Fruit fly (Drosophila melanogaster) whole organism, prepupa: ENCODE data around the gene CG10591.

Experiments
- CG10631 ChIP-seq: fragments of 200-800 bp; sonication (Bioruptor generic); optimal IDR thresholded peaks from 2 replicates; lab custom pipeline; 2016; ENCODE audit warnings: missing biosample characterization, missing genetic modification characterization
- CG11762 ChIP-seq: fragments of 200-800 bp; sonication (Bioruptor generic); optimal IDR thresholded peaks from 3 replicates; lab custom pipeline; 2016; ENCODE audit warnings: missing biosample characterization, missing genetic modification characterization; ENCODE audit not compliant: insufficient read depth
- CG1621 ChIP-seq: fragments of 200-800 bp; sonication (Bioruptor generic); optimal IDR thresholded peaks from 3 replicates; lab custom pipeline; 2018; ENCODE audit warnings: missing biosample characterization, mild to moderate bottlenecking, missing genetic modification characterization
- CG3032 ChIP-seq: fragments of 200-800 bp; optimal IDR thresholded peaks from 2 replicates; lab custom pipeline; 2019; ENCODE audit warnings: missing biosample characterization, mild to moderate bottlenecking, missing genetic modification characterization, moderate library complexity
- CG4318 ChIP-seq: fragments of 200-800 bp; sonication (Bioruptor generic); optimal IDR thresholded peaks from 3 replicates; lab custom pipeline; 2017; ENCODE audit warnings: missing biosample characterization, mild to moderate bottlenecking, missing genetic modification characterization
- CG6163 ChIP-seq: fragments of 200-800 bp; sonication (Bioruptor generic); IDR thresholded peaks from 3 replicates; pipeline ENCODE4 v1.3.6; 2022; ENCODE audit warnings: missing biosample characterization, missing genetic modification characterization
- CG6792 ChIP-seq: fragments of 200-800 bp; sonication (Bioruptor generic); optimal IDR thresholded peaks from 3 replicates; lab custom pipeline; 2016; ENCODE audit warnings: missing biosample characterization, missing genetic modification characterization
- CG6808 ChIP-seq: fragments of 200-800 bp; sonication (Bioruptor generic); optimal IDR thresholded peaks from 3 replicates; lab custom pipeline; 2017; ENCODE audit warnings: missing biosample characterization, missing genetic modification characterization, mild to moderate bottlenecking, moderate library complexity, missing genetic modification reagents
- CG6854 ChIP-seq: fragments of 200-800 bp; sonication (Bioruptor generic); optimal IDR thresholded peaks from 2 replicates; lab custom pipeline; 2017; ENCODE audit warnings: missing biosample characterization, mild to moderate bottlenecking, missing genetic modification characterization
- CG8119 ChIP-seq: fragments of 200-800 bp; sonication (Bioruptor generic); IDR thresholded peaks from 3 replicates; pipeline ENCODE4 v1.3.6; 2022; ENCODE audit warnings: missing biosample characterization, missing genetic modification characterization
- CG8632 ChIP-seq: fragments of 200-800 bp; sonication (Bioruptor generic); optimal IDR thresholded peaks from 3 replicates; lab custom pipeline; 2016; ENCODE audit warnings: missing biosample characterization, missing genetic modification characterization
- CG9139 ChIP-seq: fragments of 200-800 bp; sonication (Bioruptor generic); optimal IDR thresholded peaks from 3 replicates; lab custom pipeline; 2017; ENCODE audit warnings: missing biosample characterization, mild to moderate bottlenecking, missing genetic modification characterization
- Eip75B ChIP-seq: fragments of 200-800 bp; sonication (Bioruptor generic); optimal IDR thresholded peaks from 3 replicates; lab custom pipeline; 2016; ENCODE audit warnings: missing biosample characterization, missing genetic modification characterization
- Eip78C ChIP-seq: fragments of 200-800 bp; sonication (Bioruptor generic); peaks from one replicate; lab custom pipeline; 2016; ENCODE audit warnings: missing biosample characterization, missing genetic modification characterization
- Eip93F ChIP-seq: fragments of 200-800 bp; sonication (Bioruptor generic); optimal IDR thresholded peaks from 2 replicates; lab custom pipeline; 2016; ENCODE audit warnings: missing biosample characterization, mild to moderate bottlenecking, missing genetic modification characterization
- Ets21C ChIP-seq: fragments of 200-800 bp; sonication (Bioruptor generic); optimal IDR thresholded peaks from 3 replicates; lab custom pipeline; 2016; ENCODE audit warnings: missing biosample characterization, missing genetic modification characterization
- Hr38 ChIP-seq: sonication (Bioruptor generic); optimal IDR thresholded peaks from 2 replicates; lab custom pipeline; 2016; ENCODE audit warnings: missing biosample characterization, missing genetic modification characterization
- Hr4 ChIP-seq: fragments of 200-800 bp; sonication (Bioruptor generic); optimal IDR thresholded peaks from 3 replicates; lab custom pipeline; 2016; ENCODE audit warnings: missing biosample characterization, missing genetic modification characterization
- Lpt ChIP-seq: fragments of 200-800 bp; sonication (Bioruptor generic); optimal IDR thresholded peaks from 3 replicates; lab custom pipeline; 2016; ENCODE audit warnings: missing biosample characterization, missing genetic modification characterization
- Met ChIP-seq: fragments of 200-800 bp; sonication (Bioruptor generic); optimal IDR thresholded peaks from 3 replicates; lab custom pipeline; 2016; ENCODE audit warnings: missing biosample characterization, missing genetic modification characterization
- OdsH ChIP-seq: fragments of 200-800 bp; sonication (Bioruptor generic); optimal IDR thresholded peaks from 3 replicates; lab custom pipeline; 2016; ENCODE audit warnings: missing biosample characterization, missing genetic modification characterization
- Smox ChIP-seq: fragments of 200-800 bp; sonication (Bioruptor generic); optimal IDR thresholded peaks from 3 replicates; lab custom pipeline; 2016; ENCODE audit warnings: missing biosample characterization, missing genetic modification characterization
- Sox102F ChIP-seq: fragments of 200-800 bp; sonication (Bioruptor generic); optimal IDR thresholded peaks from 2 replicates; lab custom pipeline; 2016; ENCODE audit warnings: missing biosample characterization, mild to moderate bottlenecking, missing genetic modification characterization
- Sox14 ChIP-seq: fragments of 200-800 bp; sonication (Bioruptor generic); optimal IDR thresholded peaks from 3 replicates; lab custom pipeline; 2016; ENCODE audit warnings: missing biosample characterization, missing genetic modification characterization
- achi ChIP-seq: fragments of 200-800 bp; sonication (Bioruptor generic); optimal IDR thresholded peaks from 3 replicates; lab custom pipeline; 2016; ENCODE audit warnings: missing biosample characterization, missing genetic modification characterization
- acj6 ChIP-seq: fragments of 200-800 bp; sonication (Bioruptor generic); optimal IDR thresholded peaks from 3 replicates; lab custom pipeline; 2016; ENCODE audit warnings: missing biosample characterization, missing genetic modification characterization
- cyc ChIP-seq: fragments of 200-800 bp; sonication (Bioruptor generic); optimal IDR thresholded peaks from 3 replicates; lab custom pipeline; 2016; ENCODE audit warnings: missing biosample characterization, missing genetic modification characterization
- dsx ChIP-seq: fragments of 200-800 bp; optimal IDR thresholded peaks from 3 replicates; lab custom pipeline; 2019; ENCODE audit warnings: missing biosample characterization, mild to moderate bottlenecking, missing genetic modification characterization, moderate library complexity; ENCODE audit not compliant: poor library complexity, severe bottlenecking
- eg ChIP-seq: fragments of 200-800 bp; sonication (Bioruptor generic); IDR thresholded peaks from 3 replicates; pipeline ENCODE4 v1.3.6; 2022; ENCODE audit warnings: missing biosample characterization, missing genetic modification characterization
- esn ChIP-seq: fragments of 200-800 bp; sonication (Bioruptor generic); optimal IDR thresholded peaks from 2 replicates; lab custom pipeline; 2016; ENCODE audit warnings: missing biosample characterization, mild to moderate bottlenecking, missing genetic modification characterization, moderate library complexity
- fd59A ChIP-seq: fragments of 200-800 bp; sonication (Bioruptor generic); optimal IDR thresholded peaks from 2 replicates; lab custom pipeline; 2017; ENCODE audit warnings: missing biosample characterization, mild to moderate bottlenecking, missing genetic modification characterization, missing genetic modification reagents
- fkh ChIP-seq: fragments of 200-800 bp; sonication (Bioruptor generic); optimal IDR thresholded peaks from 3 replicates; lab custom pipeline; 2017; ENCODE audit warnings: missing biosample characterization, mild to moderate bottlenecking, missing genetic modification characterization, moderate library complexity
- net ChIP-seq: fragments of 200-800 bp; sonication (Bioruptor generic); optimal IDR thresholded peaks from 3 replicates; lab custom pipeline; 2016; ENCODE audit warnings: missing biosample characterization, missing genetic modification characterization
- pdm3 ChIP-seq: fragments of 200-800 bp; sonication (Bioruptor generic); optimal IDR thresholded peaks from 3 replicates; lab custom pipeline; 2016; ENCODE audit warnings: missing biosample characterization, missing genetic modification characterization
- svp ChIP-seq: fragments of 200-800 bp; sonication (Bioruptor generic); peaks from one replicate; lab custom pipeline; 2016; ENCODE audit warnings: missing biosample characterization, missing genetic modification characterization
- topi ChIP-seq: fragments of 200-800 bp; sonication (Bioruptor generic); optimal IDR thresholded peaks from 3 replicates; lab custom pipeline; 2016; ENCODE audit warnings: missing biosample characterization, missing genetic modification characterization
- vri ChIP-seq: fragments of 200-800 bp; sonication (Bioruptor generic); optimal IDR thresholded peaks from 3 replicates; lab custom pipeline; 2016; ENCODE audit warnings: missing biosample characterization, mild to moderate bottlenecking, missing genetic modification characterization

Gene CG10591

dm6 chr3L:5565051-5565688, 34.3 kb downstream of the CG10591 start, which contains the start of gene bc10:
Gene bc10, plus strand, starts transcription at chr3L:5565231.
- TF ChIP-seq vri (no peak), svp (peak; percentile 88), Sox14 (GFP tag; lab: Kevin White, UChicago) (peak; percentile 3), Eip78C (GFP tag; lab: Kevin White, UChicago) (peak; percentile 55), fkh (GFP tag; lab: Kevin White, UChicago) (peak; percentile 37)

- TF ChIP-seq svp (peak; percentile 75), Hr4 (GFP tag; lab: Kevin White, UChicago) (no peak), Met (GFP tag; lab: Kevin White, UChicago) (no peak), esn (GFP tag; lab: Kevin White, UChicago) (peak; percentile 3), eg (no peak), Eip78C (GFP tag; lab: Kevin White, UChicago) (no peak), topi (GFP tag; lab: Kevin White, UChicago) (no peak), CG11762 (GFP tag; lab: Kevin White, UChicago) (no peak), cyc (GFP tag; lab: Kevin White, UChicago) (no peak), CG6808 (no peak), fkh (GFP tag; lab: Kevin White, UChicago) (peak; percentile 69), CG1621 (tag; lab: Kevin White, UChicago) (no peak), Sox14 (GFP tag; lab: Kevin White, UChicago) (peak; percentile 45)
- TF ChIP-seq, all 60 proteins: peak for 4
These were observed 35.9 kb downstream of the CG10591 start, which contains the start of the genes ScsbetaG and Sras for dm6 chr3L:5563309-5564182. Gene ScsbetaG, minus strand, starts transcription at chr3L:5563691. Gene Sras, plus strand, starts transcription at chr3L:5563774.

- TF ChIP-seq CG8632 (GFP tag; lab: Kevin White, UChicago): no peak
- TF ChIP-seq Eip75B (GFP tag; lab: Kevin White, UChicago): no peak
- no peak for TF ChIP-seq CG9139 (GFP tag; lab: Kevin White, UChicago)
- peak; percentile 97 for TF ChIP-seq svp
These were observed 36.9 kb downstream of the CG10591 start for dm6 chr3L:5562584-5562983.

DNA sequence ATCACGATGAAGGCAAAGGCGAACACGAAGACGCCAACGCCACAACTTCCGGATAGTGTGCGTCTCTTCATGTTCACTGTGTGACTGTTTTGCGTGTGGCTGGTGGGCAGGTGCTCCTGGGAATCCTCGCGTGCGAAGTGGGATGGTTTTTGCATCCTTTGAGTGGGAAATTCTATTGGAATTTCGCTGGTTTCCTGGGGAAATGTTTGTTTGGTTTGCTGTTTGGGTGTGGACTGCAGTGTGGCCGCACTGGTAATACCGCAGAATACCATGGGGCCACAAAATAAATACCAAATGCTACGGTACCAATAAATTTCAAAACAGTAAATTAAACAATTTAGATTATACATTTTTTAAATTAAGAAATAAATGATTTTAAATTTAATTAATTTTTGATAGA, 38.2 kb downstream of the CG10591 start, which contains the start of gene sinu:
sinu (minus strand) TSS at position 258 of the 400 bp plus-strand sequence.
- TF ChIP-seq fkh (GFP tag; lab: Kevin White, UChicago) (peak; percentile 37), fd59A (GFP tag; lab: Kevin White, UChicago) (no peak)

- TF ChIP-seq CG4318 (no peak), CG10631 (GFP tag; lab: Kevin White, UChicago) (no peak)
These were observed 43.3 kb downstream of the CG10591 start for dm6 chr3L:5556195-5556594.

dm6 chr3L:5554377-5554776, 45.1 kb downstream of the CG10591 start:
- TF ChIP-seq cyc (GFP tag; lab: Kevin White, UChicago): peak; percentile 77
- peak; percentile 61 for TF ChIP-seq Ets21C (GFP tag; lab: Kevin White, UChicago)
- no peak for TF ChIP-seq fkh (GFP tag; lab: Kevin White, UChicago)
- TF ChIP-seq Eip93F (GFP tag; lab: Kevin White, UChicago): no peak
- no peak for TF ChIP-seq pdm3
- peak; percentile 52 for TF ChIP-seq CG6792
- no peak for TF ChIP-seq Hr38 (GFP tag; lab: Kevin White, UChicago)
- no peak for TF ChIP-seq dsx (GFP tag; lab: Kevin White, UChicago)
- peak; percentile 63; the same call in 2 of the 3 replicates for TF ChIP-seq eg
- TF ChIP-seq Lpt (GFP tag; lab: Kevin White, UChicago): no peak
- peak; percentile 51 for TF ChIP-seq CG3032 (tag; lab: Kevin White, UChicago)
- TF ChIP-seq CG8119 (GFP tag; lab: Robert Waterston, UW): no peak
- no peak for TF ChIP-seq CG9139 (GFP tag; lab: Kevin White, UChicago)
- TF ChIP-seq acj6 (GFP tag; lab: Kevin White, UChicago): no peak
- TF ChIP-seq achi (GFP tag; lab: Kevin White, UChicago): peak; percentile 40
- TF ChIP-seq OdsH (GFP tag; lab: Kevin White, UChicago): peak; percentile 56
- TF ChIP-seq Smox (GFP tag; lab: Kevin White, UChicago): no peak
- TF ChIP-seq CG6854 (GFP tag; lab: Kevin White, UChicago): no peak
- TF ChIP-seq CG10631 (GFP tag; lab: Kevin White, UChicago): peak; percentile 54
- peak; percentile 53 for TF ChIP-seq Eip75B (GFP tag; lab: Kevin White, UChicago)
- TF ChIP-seq Sox102F: peak; percentile 48
- TF ChIP-seq CG6163 (GFP tag; lab: Robert Waterston, UW): peak; percentile 65
- peak; percentile 78 for TF ChIP-seq esn (GFP tag; lab: Kevin White, UChicago)
- TF ChIP-seq net: no peak
